Fruit fly (Drosophila melanogaster): ENCODE data around the gene CG2962.

Gene CG2962

dm6 chrX:10210317-10210873 lies 6.0 kb downstream of the CG2962 start:
- no peak for TF ChIP-seq Dfd (GFP tag; optimal IDR thresholded peaks at IDR 0.05)
- no peak for TF ChIP-seq Vsx2 (GFP tag; optimal IDR thresholded peaks at IDR 0.05; ENCODE audit: partially characterized antibody)
- TF ChIP-seq foxo (GFP tag; optimal IDR thresholded peaks at IDR 0.05): peak in 1 of 2 experiments; percentile 2
- no peak for TF ChIP-seq N (GFP tag; optimal IDR thresholded peaks at IDR 0.05)
- TF ChIP-seq Myc (optimal IDR thresholded peaks at IDR 0.05): peak; percentile 39

- TF ChIP-seq psq (GFP tag; optimal IDR thresholded peaks at IDR 0.05) (peak; percentile 94), dl (GFP tag; optimal IDR thresholded peaks at IDR 0.05; ENCODE audit: insufficient read depth in 1 of 2, partially characterized antibody in 2 of 2) (peak in 1 of 2 experiments; percentile 48), Rel (GFP tag; optimal IDR thresholded peaks at IDR 0.05) (no peak), Rel (tag; optimal IDR thresholded peaks at IDR 0.05) (no peak), Dif (GFP tag; optimal IDR thresholded peaks at IDR 0.05; ENCODE audit: partially characterized antibody) (peak; percentile 74), Jra (GFP tag; optimal IDR thresholded peaks at IDR 0.05) (no peak), Vsx2 (GFP tag; optimal IDR thresholded peaks at IDR 0.05; ENCODE audit: partially characterized antibody) (peak; percentile 18)
These were observed 6.8 kb downstream of the CG2962 start for dm6 chrX:10209556-10210164.

- TF ChIP-seq Hr78 (GFP tag; optimal IDR thresholded peaks at IDR 0.05): no peak
- no peak for TF ChIP-seq CG9705 (GFP tag; optimal IDR thresholded peaks at IDR 0.05)
- TF ChIP-seq CrebA (GFP tag; optimal IDR thresholded peaks at IDR 0.05; ENCODE audit: borderline replicate concordance): no peak
- no peak for TF ChIP-seq Mio (GFP tag; optimal IDR thresholded peaks at IDR 0.05)
- TF ChIP-seq jim (GFP tag; optimal IDR thresholded peaks at IDR 0.05): no peak
- TF ChIP-seq h (GFP tag; optimal IDR thresholded peaks at IDR 0.05): no peak
- no peak for TF ChIP-seq Sp1 (GFP tag; optimal IDR thresholded peaks at IDR 0.05)
- no peak for TF ChIP-seq Abd-B (GFP tag; optimal IDR thresholded peaks at IDR 0.05)
- no peak for TF ChIP-seq usp (GFP tag; optimal IDR thresholded peaks at IDR 0.05)
- TF ChIP-seq woc (GFP tag; optimal IDR thresholded peaks at IDR 0.05): no peak
- TF ChIP-seq Hnf4 (GFP tag; optimal IDR thresholded peaks at IDR 0.05): no peak
- no peak for TF ChIP-seq Jra (GFP tag; optimal IDR thresholded peaks at IDR 0.05)
- no peak for TF ChIP-seq foxo (GFP tag; optimal IDR thresholded peaks at IDR 0.05)
- no peak for TF ChIP-seq Dif (GFP tag; optimal IDR thresholded peaks at IDR 0.05; ENCODE audit: partially characterized antibody)
These were observed 10.4 kb downstream of the CG2962 start for dm6 chrX:10206086-10206485.

- no peak for TF ChIP-seq Hr83 (GFP tag; optimal IDR thresholded peaks at IDR 0.05; ENCODE audit: poor library complexity, severe bottlenecking)
- TF ChIP-seq HLH106 (tag; optimal IDR thresholded peaks at IDR 0.05): no peak
- TF ChIP-seq Jra (GFP tag; optimal IDR thresholded peaks at IDR 0.05): no peak
- TF ChIP-seq jim (GFP tag; optimal IDR thresholded peaks at IDR 0.05): no peak
- TF ChIP-seq CG32264 (GFP tag; optimal IDR thresholded peaks at IDR 0.05): no peak
- TF ChIP-seq foxo (GFP tag; optimal IDR thresholded peaks at IDR 0.05): no peak
- TF ChIP-seq N (GFP tag; optimal IDR thresholded peaks at IDR 0.05): no peak
- no peak for TF ChIP-seq usp (GFP tag; optimal IDR thresholded peaks at IDR 0.05)
- no peak for TF ChIP-seq sv (GFP tag; optimal IDR thresholded peaks at IDR 0.05)
- TF ChIP-seq tai (GFP tag; optimal IDR thresholded peaks at IDR 0.05): no peak
These were observed 13.8 kb downstream of the CG2962 start for dm6 chrX:10202595-10202994.

dm6 chrX:10184355-10185058 lies 31.9 kb downstream of the CG2962 start:
- TF ChIP-seq HLH106 (tag; optimal IDR thresholded peaks at IDR 0.05): peak; percentile 44
- TF ChIP-seq foxo (GFP tag; optimal IDR thresholded peaks at IDR 0.05): peak in 1 of 2 experiments; percentile 54
- TF ChIP-seq GATAd (GFP tag; optimal IDR thresholded peaks at IDR 0.05): no peak
- peak; percentile 29 for TF ChIP-seq Sp1 (GFP tag; optimal IDR thresholded peaks at IDR 0.05)
- peak; percentile 12 for TF ChIP-seq sv (GFP tag; optimal IDR thresholded peaks at IDR 0.05)
- TF ChIP-seq h (GFP tag; optimal IDR thresholded peaks at IDR 0.05): peak; percentile 24
- TF ChIP-seq fru (GFP tag; optimal IDR thresholded peaks at IDR 0.05): peak; percentile 58
- no peak for TF ChIP-seq brk (GFP tag; optimal IDR thresholded peaks at IDR 0.05)
- TF ChIP-seq rgr (GFP tag; optimal IDR thresholded peaks at IDR 0.05): peak; percentile 1
